Worm (Caenorhabditis elegans) whole organism, young adult: ENCODE measurements around the gene inx-8.

Experiments
- F33H1.4 ChIP-seq: fragments of 200-800 bp; sonication (Bioruptor generic); IDR thresholded peaks from 2 replicates; pipeline ENCODE4 v1.3.6; 2022; ENCODE audit warnings: missing genetic modification reagents, missing genetic modification characterization, missing compliant biosample characterization
- F52B5.7 ChIP-seq: sonication (generic microtip); optimal IDR thresholded peaks from 2 replicates; lab custom pipeline; 2016; ENCODE audit warnings: mild to moderate bottlenecking, missing genetic modification characterization, missing compliant biosample characterization
- Y53G8AR.9 ChIP-seq: fragments of 200-800 bp; sonication (Bioruptor generic); conservative IDR thresholded peaks from 2 replicates; pipeline ENCODE4 v1.3.6; 2022; ENCODE audit warnings: missing genetic modification reagents, missing genetic modification characterization, missing compliant biosample characterization
- Y79H2A.3 ChIP-seq: fragments of 200-800 bp; sonication (Bioruptor generic); conservative IDR thresholded peaks from 2 replicates; pipeline ENCODE4 v1.3.6; 2022; ENCODE audit warnings: missing genetic modification reagents, missing genetic modification characterization, missing compliant biosample characterization
- akir-1 ChIP-seq: fragments of 200-800 bp; sonication (Bioruptor generic); optimal IDR thresholded peaks from 2 replicates; lab custom pipeline; 2018; ENCODE audit warnings: mild to moderate bottlenecking, missing genetic modification characterization, moderate library complexity, missing compliant biosample characterization
- ama-1 ChIP-seq, 3 experiments: fragments of 150-350 bp in 1 of 3; sonication (generic microtip) in 2 of 3; optimal IDR thresholded peaks; 2 replicates each; lab custom pipeline; 2014 to 2018; ENCODE audit warnings: missing biosample characterization in 2 of 3, missing genetic modification characterization in 2 of 3, missing genetic modification reagents in 2 of 3
- him-1 ChIP-seq: sonication (generic microtip); optimal IDR thresholded peaks from 2 replicates; lab custom pipeline; 2016; ENCODE audit warnings: missing genotype, missing genetic modification reagents, missing genetic modification characterization, missing compliant biosample characterization
- lin-35 ChIP-seq, 3 experiments: fragments of 150-350 bp in 2 of 3; sonication (generic microtip) in 1 of 3; optimal IDR thresholded peaks; 2 replicates each; lab custom pipeline; 2014 to 2018; ENCODE audit warnings: missing biosample characterization in 3 of 3, missing genetic modification characterization in 3 of 3, missing genetic modification reagents in 3 of 3
- lin-40 ChIP-seq: sonication (generic microtip); optimal IDR thresholded peaks from 2 replicates; lab custom pipeline; 2016; ENCODE audit warnings: missing genetic modification characterization, mild to moderate bottlenecking, missing compliant biosample characterization, missing genotype, missing genetic modification reagents
- sea-2 ChIP-seq: fragments of 200-800 bp; sonication (Bioruptor generic); IDR thresholded peaks from 2 replicates; pipeline ENCODE4 v1.3.6; 2022; ENCODE audit warnings: missing genetic modification characterization, missing compliant biosample characterization
- ztf-18 ChIP-seq: sonication (generic microtip); optimal IDR thresholded peaks from 2 replicates; lab custom pipeline; 2016; ENCODE audit warnings: missing genotype, mild to moderate bottlenecking, missing genetic modification characterization, missing compliant biosample characterization
- ztf-28 ChIP-seq: fragments of 200-800 bp; sonication (Bioruptor generic); IDR thresholded peaks from 2 replicates; pipeline ENCODE4 v1.3.6; 2022; ENCODE audit warnings: missing genetic modification reagents, missing genetic modification characterization, missing compliant biosample characterization

- TF ChIP-seq lin-40 (tag; lab: Kevin White, UChicago) (no peak), him-1 (no peak), ztf-28 (GFP tag; lab: Robert Waterston, UW) (no peak), F52B5.7 (tag; lab: Kevin White, UChicago) (no peak), sea-2 (GFP tag; lab: Robert Waterston, UW) (no peak), lin-35 (GFP tag; optimal IDR thresholded peaks at IDR 0.05; lab: Kevin White, UChicago) (no peak), ama-1 (optimal IDR thresholded peaks at IDR 0.05; lab: Kevin White, UChicago) (no peak), ama-1 (GFP tag; optimal IDR thresholded peaks at IDR 0.05; lab: Kevin White, UChicago) (no peak), Y53G8AR.9 (GFP tag; lab: Robert Waterston, UW) (no peak), F33H1.4 (GFP tag; lab: Robert Waterston, UW) (no peak), akir-1 (GFP tag; lab: Kevin White, UChicago) (no peak), Y79H2A.3 (GFP tag; lab: Robert Waterston, UW) (no peak), ztf-18 (tag; lab: Kevin White, UChicago) (no peak)
Observed at ce11 chrIV:11681905-11682304, 8.3 kb downstream of the inx-8 start, which contains the start of gene ZK792.4.
